Fruit fly (Drosophila melanogaster) S2 (cell line): ENCODE results near the gene lwr.

ENCODE experiments used
- CG8478 ChIP-seq: fragments of >200 bp; optimal IDR thresholded peaks from 2 replicates; lab custom pipeline; 2018
- CTCF ChIP-seq, 2 experiments: fragments of >200 bp; optimal IDR thresholded peaks; 2 replicates each; lab custom pipeline; 2018

dm6 chr2L:549637-550036 is 7.3 kb upstream of the lwr start:
- no peak for TF ChIP-seq CG8478 (lab: Kevin White, UChicago)
- no peak for TF ChIP-seq CTCF (optimal IDR thresholded peaks at IDR 0.05; lab: Kevin White, UChicago)
